Fruit fly (Drosophila melanogaster) whole organism, pupa: ENCODE measurements around the gene CG34041.

Source experiments
- CG10348 ChIP-seq: fragments of 200-800 bp; sonication (Bioruptor generic); IDR thresholded peaks from 2 replicates; pipeline ENCODE4 v1.3.6; 2022; ENCODE audit warnings: missing biosample characterization, missing genetic modification characterization
- CG12605 ChIP-seq: fragments of 200-800 bp; sonication (Bioruptor generic); IDR thresholded peaks from 2 replicates; pipeline ENCODE4 v1.3.6; 2022; ENCODE audit warnings: missing biosample characterization, missing genetic modification characterization
- CG13204 ChIP-seq: fragments of 200-800 bp; sonication (Bioruptor generic); optimal IDR thresholded peaks from 2 replicates; lab custom pipeline; 2018; ENCODE audit warnings: missing biosample characterization, mild to moderate bottlenecking, missing genetic modification characterization, moderate library complexity
- CG14655 ChIP-seq: fragments of 200-800 bp; sonication (Bioruptor generic); optimal IDR thresholded peaks from 3 replicates; lab custom pipeline; 2017; ENCODE audit warnings: mild to moderate bottlenecking, missing biosample characterization, missing genetic modification reagents, missing genetic modification characterization
- CG15710 ChIP-seq: fragments of 200-800 bp; sonication (Bioruptor generic); optimal IDR thresholded peaks from 2 replicates; lab custom pipeline; 2018; ENCODE audit warnings: missing biosample characterization, mild to moderate bottlenecking, missing genetic modification characterization, moderate library complexity
- CG17806 ChIP-seq: fragments of 200-800 bp; sonication (Bioruptor generic); optimal IDR thresholded peaks from 2 replicates; lab custom pipeline; 2018; ENCODE audit warnings: missing biosample characterization, mild to moderate bottlenecking, missing genetic modification characterization, moderate library complexity
- CG32121 ChIP-seq: fragments of 200-800 bp; sonication (Bioruptor generic); IDR thresholded peaks from 2 replicates; pipeline ENCODE4 v1.3.6; 2022; ENCODE audit warnings: missing biosample characterization, missing genetic modification characterization
- CG34367 ChIP-seq: fragments of 200-800 bp; sonication (Bioruptor generic); optimal IDR thresholded peaks from 2 replicates; lab custom pipeline; 2018; ENCODE audit warnings: missing biosample characterization, mild to moderate bottlenecking, missing genetic modification characterization
- CG4496 ChIP-seq: fragments of 200-800 bp; sonication (Bioruptor generic); IDR thresholded peaks from 3 replicates; pipeline ENCODE4 v1.3.6; 2022; ENCODE audit warnings: missing biosample characterization, missing genetic modification characterization
- CG8159 ChIP-seq: fragments of 200-800 bp; sonication (Bioruptor generic); optimal IDR thresholded peaks from 3 replicates; lab custom pipeline; 2018; ENCODE audit warnings: missing biosample characterization, mild to moderate bottlenecking, missing genetic modification characterization, moderate library complexity
- CG8301 ChIP-seq: fragments of 200-800 bp; sonication (Bioruptor generic); optimal IDR thresholded peaks from 2 replicates; lab custom pipeline; 2018; ENCODE audit warnings: missing biosample characterization, mild to moderate bottlenecking, missing genetic modification characterization
- CG9948 ChIP-seq: fragments of 200-800 bp; sonication (Bioruptor generic); optimal IDR thresholded peaks from 2 replicates; lab custom pipeline; 2018; ENCODE audit warnings: missing biosample characterization, mild to moderate bottlenecking, missing genetic modification characterization, moderate library complexity
- D1 ChIP-seq: fragments of 200-800 bp; sonication (Bioruptor generic); optimal IDR thresholded peaks from 2 replicates; lab custom pipeline; 2018; ENCODE audit warnings: missing biosample characterization, mild to moderate bottlenecking, missing genetic modification characterization, moderate library complexity
- EcR ChIP-seq: fragments of 200-800 bp; sonication (Bioruptor generic); optimal IDR thresholded peaks from 3 replicates; lab custom pipeline; 2019; ENCODE audit warnings: missing biosample characterization, missing genetic modification characterization, mild to moderate bottlenecking, moderate library complexity, missing genetic modification reagents
- Ets98B ChIP-seq: fragments of 200-800 bp; sonication (Bioruptor generic); IDR thresholded peaks from 2 replicates; pipeline ENCODE4 v1.3.6; 2022; ENCODE audit warnings: missing biosample characterization, missing genetic modification characterization
- Pif1A ChIP-seq: fragments of 200-800 bp; sonication (Bioruptor generic); optimal IDR thresholded peaks from 3 replicates; lab custom pipeline; 2016; ENCODE audit warnings: missing biosample characterization, missing genetic modification characterization
- Pif1B ChIP-seq: fragments of 200-800 bp; sonication (Bioruptor generic); optimal IDR thresholded peaks from 3 replicates; lab custom pipeline; 2016; ENCODE audit warnings: missing biosample characterization, missing genetic modification characterization
- Snoo ChIP-seq: fragments of 200-800 bp; sonication (Bioruptor generic); optimal IDR thresholded peaks from 3 replicates; lab custom pipeline; 2017; ENCODE audit warnings: missing biosample characterization, mild to moderate bottlenecking, missing genetic modification characterization, inconsistent platforms
- fd96Ca ChIP-seq: fragments of 200-800 bp; sonication (Bioruptor generic); IDR thresholded peaks from 3 replicates; pipeline ENCODE4 v1.3.6; 2022; ENCODE audit warnings: missing biosample characterization, missing genetic modification characterization
- gl ChIP-seq: fragments of 200-800 bp; sonication (Bioruptor generic); optimal IDR thresholded peaks from 2 replicates; lab custom pipeline; 2018; ENCODE audit warnings: missing biosample characterization, mild to moderate bottlenecking, missing genetic modification characterization
- rn ChIP-seq: fragments of 200-800 bp; sonication (Bioruptor generic); IDR thresholded peaks from 2 replicates; pipeline ENCODE4 v1.3.6; 2022; ENCODE audit warnings: missing biosample characterization, missing genetic modification characterization

CG34041 gene

DNA sequence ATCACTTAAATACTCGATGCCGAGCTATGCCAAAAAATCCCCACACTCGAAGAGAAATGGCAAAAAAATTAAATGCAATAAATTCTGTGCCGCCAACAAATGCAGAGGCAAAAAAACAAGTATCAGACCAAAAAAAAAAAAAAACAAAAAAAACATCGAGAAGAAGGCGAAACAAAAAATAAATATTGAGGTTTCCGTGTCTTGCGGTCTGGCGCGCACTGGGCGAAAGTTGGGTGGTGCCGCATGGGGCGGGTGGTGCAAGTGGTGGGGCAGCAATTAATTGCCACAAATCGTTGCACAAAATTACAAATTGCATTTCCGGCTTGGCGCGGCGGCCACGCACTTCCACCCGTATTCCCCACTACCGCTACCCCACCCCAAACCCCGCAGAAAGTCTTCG, 26.6 kb downstream of the CG34041 start:
- TF ChIP-seq CG14655 (GFP tag; lab: Kevin White, UChicago): no peak
- peak; percentile 46; the same call in 1 of the 2 replicates for TF ChIP-seq rn (GFP tag; lab: Robert Waterston, UW)
- peak; percentile 66 for TF ChIP-seq CG32121
- no peak for TF ChIP-seq Pif1B

DNA sequence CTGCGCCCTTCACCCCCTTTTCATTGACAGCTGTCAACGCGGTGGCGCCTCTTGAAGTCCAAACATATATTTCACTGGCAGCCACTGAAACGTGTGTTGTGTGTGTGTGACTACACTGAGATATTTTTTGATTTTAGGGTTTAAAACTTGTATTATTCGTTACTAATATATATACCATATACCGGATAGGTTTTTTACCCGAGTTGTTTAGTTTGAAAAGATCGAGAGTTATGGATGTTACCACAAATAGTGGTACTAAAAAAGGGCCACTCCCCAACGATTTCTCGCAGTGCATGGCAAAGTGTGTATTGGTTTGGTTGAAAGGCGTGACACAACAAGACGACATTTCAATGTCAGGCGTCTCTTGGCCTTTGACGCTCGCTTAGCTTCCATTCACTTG, 28.6 kb downstream of the CG34041 start:
- TF ChIP-seq Pif1B: no peak
- no peak for TF ChIP-seq CG9948 (tag; lab: Kevin White, UChicago)
- no peak for TF ChIP-seq CG34367 (tag; lab: Kevin White, UChicago)
- no peak for TF ChIP-seq CG12605 (GFP tag; lab: Robert Waterston, UW)
- TF ChIP-seq D1 (tag; lab: Kevin White, UChicago): no peak
- TF ChIP-seq, all 21 proteins: peak for 0

DNA sequence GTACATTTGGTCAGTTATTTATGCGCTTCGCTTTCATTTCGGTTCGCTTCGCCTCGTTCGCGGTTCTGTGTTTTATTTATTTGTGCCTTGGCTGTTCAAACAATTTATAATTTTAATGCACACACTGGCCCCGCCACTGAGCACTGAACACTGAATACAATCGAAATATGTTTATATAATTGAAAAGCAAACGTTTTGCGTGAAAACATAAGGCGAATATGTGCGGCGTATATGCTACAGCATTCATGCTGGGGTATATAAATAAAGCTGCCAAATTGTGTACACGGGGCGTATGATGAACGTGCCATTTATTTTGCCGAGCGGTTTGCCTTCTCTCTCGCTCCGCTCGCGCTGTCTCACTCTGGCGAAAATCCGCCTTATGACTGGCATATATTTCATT, 29.1 kb downstream of the CG34041 start:
- TF ChIP-seq CG10348 (no peak), Pif1B (no peak), CG9948 (tag; lab: Kevin White, UChicago) (no peak), fd96Ca (GFP tag; lab: Robert Waterston, UW) (no peak), Pif1A (GFP tag; lab: Kevin White, UChicago) (no peak), CG15710 (no peak), CG8159 (tag; lab: Kevin White, UChicago) (no peak), CG4496 (GFP tag; lab: Robert Waterston, UW) (no peak)

DNA sequence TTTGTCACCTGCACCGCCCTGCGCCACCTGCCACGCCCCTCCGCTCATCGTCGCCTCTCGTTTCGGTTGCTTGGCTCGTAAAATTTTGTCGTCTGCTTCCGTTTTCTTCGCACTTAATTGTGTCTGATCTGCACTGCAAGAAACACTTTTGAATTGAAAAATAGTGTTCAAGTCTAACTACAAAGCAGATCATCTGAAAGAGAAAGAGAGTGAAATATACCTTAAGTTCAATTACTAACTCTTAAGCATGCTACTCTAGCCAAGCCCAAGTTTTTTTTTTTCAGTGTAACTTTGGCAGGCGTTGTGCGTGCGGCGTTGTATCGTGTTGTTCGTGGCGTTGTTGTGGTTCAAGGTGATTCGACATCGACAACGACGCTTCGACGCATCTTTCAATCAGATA, 32.4 kb downstream of the CG34041 start:
- peak; percentile 54 for TF ChIP-seq CG12605 (GFP tag; lab: Robert Waterston, UW)
- peak; percentile 89 for TF ChIP-seq CG4496 (GFP tag; lab: Robert Waterston, UW)
- TF ChIP-seq CG15710: peak; percentile 50
- peak; percentile 49 for TF ChIP-seq CG34367 (tag; lab: Kevin White, UChicago)
- TF ChIP-seq CG17806 (tag; lab: Kevin White, UChicago): peak; percentile 55
- TF ChIP-seq fd96Ca (GFP tag; lab: Robert Waterston, UW): peak; percentile 84
- no peak for TF ChIP-seq EcR
- peak; percentile 81 for TF ChIP-seq CG32121
- peak; percentile 25 for TF ChIP-seq Pif1B
- peak; percentile 83 for TF ChIP-seq Ets98B (GFP tag; lab: Robert Waterston, UW)
- TF ChIP-seq gl (tag; lab: Kevin White, UChicago): no peak
- TF ChIP-seq D1 (tag; lab: Kevin White, UChicago): no peak
- peak; percentile 40 for TF ChIP-seq CG9948 (tag; lab: Kevin White, UChicago)
- peak; percentile 15 for TF ChIP-seq Snoo (tag; lab: Kevin White, UChicago)
- peak; percentile 61 for TF ChIP-seq rn (GFP tag; lab: Robert Waterston, UW)
- peak; percentile 69; the same call in 1 of the 2 replicates for TF ChIP-seq CG10348
- TF ChIP-seq CG13204: no peak
- TF ChIP-seq CG8159 (tag; lab: Kevin White, UChicago): peak; percentile 59
- TF ChIP-seq CG14655 (GFP tag; lab: Kevin White, UChicago): peak; percentile 67
- TF ChIP-seq CG8301 (tag; lab: Kevin White, UChicago): peak; percentile 62
- TF ChIP-seq Pif1A (GFP tag; lab: Kevin White, UChicago): peak; percentile 49
- TF ChIP-seq, all 21 proteins: peak for 17

DNA sequence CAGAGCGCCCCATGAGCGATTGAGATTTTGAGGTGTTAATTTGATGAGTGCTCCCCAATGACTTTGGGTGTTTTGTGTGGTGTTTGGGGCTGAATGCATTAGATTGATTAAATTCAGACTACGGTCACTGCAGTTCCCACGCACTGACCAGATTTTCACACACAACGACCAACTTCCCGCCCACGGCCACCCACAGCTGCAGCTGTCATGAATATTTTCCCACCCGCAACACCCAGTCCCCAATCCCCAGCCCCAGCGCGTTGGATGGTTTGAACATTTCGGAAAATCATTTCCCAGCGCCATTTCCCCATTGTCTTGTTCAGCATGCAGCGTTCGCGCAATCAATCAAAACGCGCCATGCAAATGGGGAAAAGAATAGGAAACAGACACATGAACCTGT, 33.6 kb downstream of the CG34041 start:
- no peak for TF ChIP-seq fd96Ca (GFP tag; lab: Robert Waterston, UW)
- TF ChIP-seq D1 (tag; lab: Kevin White, UChicago): no peak
- TF ChIP-seq gl (tag; lab: Kevin White, UChicago): no peak
- no peak for TF ChIP-seq CG10348

DNA sequence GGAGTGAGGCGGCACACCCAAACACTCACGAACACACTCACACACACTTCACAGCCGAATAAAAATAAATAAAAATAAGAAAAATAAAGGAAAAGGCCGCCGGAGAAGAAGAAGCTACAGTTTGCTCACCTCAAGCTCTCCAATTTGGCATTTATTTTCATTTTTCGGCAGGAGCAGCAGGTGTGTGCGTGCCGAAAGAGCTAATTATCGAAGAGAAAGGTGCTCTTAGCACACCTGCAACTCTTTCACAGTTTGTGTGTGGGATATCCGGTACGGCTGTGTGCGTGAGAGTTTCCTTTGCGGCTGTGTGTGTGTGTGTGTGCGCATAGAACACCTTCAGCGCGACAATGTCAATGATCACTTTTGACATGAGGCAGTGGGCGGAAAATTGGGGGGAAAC, 37.2 kb downstream of the CG34041 start:
- no peak for TF ChIP-seq Pif1B
- no peak for TF ChIP-seq gl (tag; lab: Kevin White, UChicago)
- no peak for TF ChIP-seq CG9948 (tag; lab: Kevin White, UChicago)
- no peak for TF ChIP-seq CG14655 (GFP tag; lab: Kevin White, UChicago)
- no peak for TF ChIP-seq CG17806 (tag; lab: Kevin White, UChicago)
- TF ChIP-seq CG12605 (GFP tag; lab: Robert Waterston, UW): no peak
- TF ChIP-seq CG34367 (tag; lab: Kevin White, UChicago): no peak
- TF ChIP-seq CG15710: no peak
- TF ChIP-seq fd96Ca (GFP tag; lab: Robert Waterston, UW): no peak
- TF ChIP-seq CG8159 (tag; lab: Kevin White, UChicago): no peak
- TF ChIP-seq D1 (tag; lab: Kevin White, UChicago): no peak
- no peak for TF ChIP-seq CG4496 (GFP tag; lab: Robert Waterston, UW)
- TF ChIP-seq EcR: no peak
- no peak for TF ChIP-seq rn (GFP tag; lab: Robert Waterston, UW)
- no peak for TF ChIP-seq CG13204
- no peak for TF ChIP-seq Pif1A (GFP tag; lab: Kevin White, UChicago)

DNA sequence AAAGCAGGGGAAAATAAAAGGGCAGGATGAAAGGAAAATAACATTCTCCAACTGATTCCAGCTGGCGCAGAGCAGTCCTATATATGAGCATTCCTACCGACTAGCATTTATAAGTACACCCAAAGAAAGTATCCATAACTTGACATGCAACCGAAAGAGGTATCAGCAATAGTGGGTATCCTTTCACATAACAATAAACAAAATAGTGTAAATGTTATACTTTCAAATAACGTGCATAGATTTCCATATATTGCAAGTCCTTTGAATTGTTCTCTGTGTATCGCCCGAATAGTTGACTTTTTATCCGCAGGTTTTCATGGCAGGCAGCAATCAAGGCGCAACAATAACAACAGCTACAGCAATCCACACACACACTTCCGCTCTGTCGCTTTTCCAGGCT, 42.2 kb downstream of the CG34041 start:
- 0 out of 2 replicates have a peak, but pooled peaks have one; percentile 16 for TF ChIP-seq Ets98B (GFP tag; lab: Robert Waterston, UW)
- TF ChIP-seq CG32121: no peak
- no peak for TF ChIP-seq rn (GFP tag; lab: Robert Waterston, UW)
- TF ChIP-seq CG8301 (tag; lab: Kevin White, UChicago): peak; percentile 11
- TF ChIP-seq CG12605 (GFP tag; lab: Robert Waterston, UW): no peak
- TF ChIP-seq CG8159 (tag; lab: Kevin White, UChicago): peak; percentile 5
- TF ChIP-seq CG17806 (tag; lab: Kevin White, UChicago): no peak
- peak; percentile 25 for TF ChIP-seq CG14655 (GFP tag; lab: Kevin White, UChicago)
- TF ChIP-seq EcR: no peak
- no peak for TF ChIP-seq D1 (tag; lab: Kevin White, UChicago)
- no peak for TF ChIP-seq CG13204
- TF ChIP-seq fd96Ca (GFP tag; lab: Robert Waterston, UW): no peak
- no peak for TF ChIP-seq CG15710
- TF ChIP-seq CG4496 (GFP tag; lab: Robert Waterston, UW): no peak
- TF ChIP-seq Pif1B: no peak
